Worm (Caenorhabditis elegans) whole organism, L1 larva: ENCODE results near the gene rhr-2.
A peak's percentile ranks its signal among the peaks of the same experiment; 100 is the strongest.

Source experiments
- Y116A8C.19 ChIP-seq: sonication (generic microtip); optimal IDR thresholded peaks from 2 replicates; lab custom pipeline; 2016; ENCODE audit warnings: missing compliant biosample characterization, missing genetic modification characterization, borderline replicate concordance
- aha-1 ChIP-seq: fragments of 150-350 bp; optimal IDR thresholded peaks from 2 replicates; lab custom pipeline; 2014; ENCODE audit warnings: missing biosample characterization, missing genetic modification characterization
- alr-1 ChIP-seq: fragments of 200-800 bp; sonication (Bioruptor generic); optimal IDR thresholded peaks from 2 replicates; lab custom pipeline; 2018; ENCODE audit warnings: borderline replicate concordance, mild to moderate bottlenecking, missing genetic modification characterization, missing compliant biosample characterization
- blmp-1 ChIP-seq: fragments of 150-350 bp; optimal IDR thresholded peaks from 2 replicates; lab custom pipeline; 2014; ENCODE audit warnings: missing biosample characterization, missing genetic modification characterization
- dpl-1 ChIP-seq, 3 experiments: fragments of 150-350 bp in 2 of 3; sonication (generic microtip) in 1 of 3; optimal IDR thresholded peaks; 2 replicates each; lab custom pipeline; 2014 to 2017; ENCODE audit warnings: missing biosample characterization in 3 of 3, missing genetic modification characterization in 3 of 3, missing genetic modification reagents in 3 of 3
- efl-1 ChIP-seq, 4 experiments: fragments of 150-350 bp; optimal IDR thresholded peaks in 3 of 4; peaks in 1 of 4; 1 replicate in 1 of 4; 2 replicates in 3 of 4; lab custom pipeline; 2014; ENCODE audit warnings: missing biosample characterization in 2 of 4, missing genetic modification characterization in 2 of 4, missing genetic modification reagents in 2 of 4
- elt-3 ChIP-seq, 6 experiments: fragments of 150-350 bp in 1 of 6; sonication (generic microtip); optimal IDR thresholded peaks; 2 replicates each; lab custom pipeline; 2017 to 2018; ENCODE audit warnings: missing biosample characterization in 6 of 6, missing genetic modification characterization in 6 of 6, inconsistent platforms in 1 of 6
- fkh-4 ChIP-seq: sonication (generic microtip); optimal IDR thresholded peaks from 2 replicates; lab custom pipeline; 2016; ENCODE audit warnings: missing compliant biosample characterization, missing genetic modification characterization, borderline replicate concordance
- isw-1 ChIP-seq: fragments of 200-800 bp; sonication (Bioruptor generic); IDR thresholded peaks from 2 replicates; pipeline ENCODE4 v1.3.6; 2022; ENCODE audit warnings: missing genetic modification characterization, missing compliant biosample characterization
- jun-1 ChIP-seq: fragments of 150-350 bp; optimal IDR thresholded peaks from 2 replicates; lab custom pipeline; 2014; ENCODE audit warnings: missing biosample characterization, missing genetic modification reagents, missing genetic modification characterization
- lin-14 ChIP-seq: fragments of 200-800 bp; sonication (Bioruptor generic); optimal IDR thresholded peaks from 2 replicates; lab custom pipeline; 2018; ENCODE audit warnings: mild to moderate bottlenecking, missing genetic modification characterization, moderate library complexity, missing compliant biosample characterization
- lin-35 ChIP-seq, 2 experiments: fragments of 150-350 bp; optimal IDR thresholded peaks; 2 replicates each; lab custom pipeline; 2014; ENCODE audit warnings: missing biosample characterization in 2 of 2, missing genetic modification characterization in 2 of 2, missing genetic modification reagents in 2 of 2
- mab-9 ChIP-seq: fragments of 200-800 bp; sonication (Bioruptor generic); IDR thresholded peaks from 2 replicates; pipeline ENCODE4 v1.3.6; 2022; ENCODE audit warnings: missing genetic modification reagents, missing genetic modification characterization, missing compliant biosample characterization
- mef-2 ChIP-seq: fragments of 150-350 bp; optimal IDR thresholded peaks from 2 replicates; lab custom pipeline; 2014; ENCODE audit warnings: missing biosample characterization, missing genetic modification characterization
- mep-1 ChIP-seq: fragments of 150-350 bp; optimal IDR thresholded peaks from 2 replicates; lab custom pipeline; 2014; ENCODE audit warnings: missing biosample characterization, missing genetic modification characterization
- nhr-20 ChIP-seq: sonication (generic microtip); optimal IDR thresholded peaks from 2 replicates; lab custom pipeline; 2016; ENCODE audit warnings: mild to moderate bottlenecking, missing genetic modification characterization, missing compliant biosample characterization
- nhr-47 ChIP-seq: sonication (generic microtip); optimal IDR thresholded peaks from 2 replicates; lab custom pipeline; 2016; ENCODE audit warnings: mild to moderate bottlenecking, missing genetic modification characterization, moderate library complexity, missing compliant biosample characterization
- nhr-71 ChIP-seq: sonication (generic microtip); optimal IDR thresholded peaks from 2 replicates; lab custom pipeline; 2016; ENCODE audit warnings: mild to moderate bottlenecking, missing genetic modification characterization, moderate library complexity, missing compliant biosample characterization
- nhr-84 ChIP-seq: sonication (generic microtip); optimal IDR thresholded peaks from 2 replicates; lab custom pipeline; 2017; ENCODE audit warnings: missing biosample characterization, missing genetic modification characterization
- nhr-85 ChIP-seq: sonication (generic microtip); peaks from one replicate; lab custom pipeline; 2016; ENCODE audit warnings: missing genetic modification characterization, inconsistent platforms, missing compliant biosample characterization
- pag-3 ChIP-seq: sonication (generic microtip); optimal IDR thresholded peaks from 2 replicates; lab custom pipeline; 2017; ENCODE audit warnings: missing genetic modification characterization, mild to moderate bottlenecking, missing compliant biosample characterization, antibody characterized with exemption, borderline replicate concordance; ENCODE audit not compliant: insufficient read depth
- pax-3 ChIP-seq: fragments of 200-800 bp; sonication (Bioruptor generic); optimal IDR thresholded peaks from 2 replicates; lab custom pipeline; 2018; ENCODE audit warnings: mild to moderate bottlenecking, missing genetic modification characterization, moderate library complexity, missing compliant biosample characterization
- snpc-4 ChIP-seq: fragments of 150-350 bp; optimal IDR thresholded peaks from 2 replicates; lab custom pipeline; 2014; ENCODE audit warnings: missing biosample characterization, missing genetic modification characterization
- snu-23 ChIP-seq: sonication (generic microtip); optimal IDR thresholded peaks from 2 replicates; lab custom pipeline; 2016; ENCODE audit warnings: missing genetic modification characterization, missing compliant biosample characterization
- sptf-1 ChIP-seq: fragments of 150-350 bp; optimal IDR thresholded peaks from 2 replicates; lab custom pipeline; 2014; ENCODE audit warnings: missing biosample characterization, missing genetic modification characterization
- unc-130 ChIP-seq: fragments of 150-350 bp; optimal IDR thresholded peaks from 2 replicates; lab custom pipeline; 2017; ENCODE audit warnings: missing biosample characterization, missing genetic modification characterization, inconsistent platforms
- unc-62 ChIP-seq: fragments of 150-350 bp; optimal IDR thresholded peaks from 2 replicates; lab custom pipeline; 2014; ENCODE audit warnings: missing biosample characterization, missing genetic modification reagents, missing genetic modification characterization
- unc-86 ChIP-seq: sonication (generic microtip); optimal IDR thresholded peaks from 2 replicates; lab custom pipeline; 2016; ENCODE audit warnings: missing genetic modification characterization, missing compliant biosample characterization
- unc-98 ChIP-seq: fragments of 200-800 bp; sonication (Bioruptor generic); IDR thresholded peaks from 2 replicates; pipeline ENCODE4 v1.3.6; 2022; ENCODE audit warnings: missing genetic modification characterization, missing compliant biosample characterization

Gene rhr-2

ce11 chrV:11682858-11683257, 47.1 kb downstream of the rhr-2 start (continued):
- TF ChIP-seq fkh-4 (tag; lab: Kevin White, UChicago) (no peak), snu-23 (no peak), unc-86 (tag; lab: Kevin White, UChicago) (no peak), isw-1 (no peak), mef-2 (no peak), nhr-84 (tag; lab: Kevin White, UChicago) (no peak), jun-1 (tag; lab: Kevin White, UChicago) (no peak), nhr-47 (tag; lab: Kevin White, UChicago) (no peak), alr-1 (no peak), Y116A8C.19 (tag; lab: Kevin White, UChicago) (no peak), pag-3 (tag; lab: Kevin White, UChicago) (no peak), mep-1 (tag; lab: Kevin White, UChicago) (no peak), mab-9 (no peak), dpl-1 (GFP tag; optimal IDR thresholded peaks at IDR 0.05; lab: Kevin White, UChicago) (no peak), sptf-1 (tag; lab: Kevin White, UChicago) (no peak), snpc-4 (tag; lab: Kevin White, UChicago) (no peak), aha-1 (tag; lab: Kevin White, UChicago) (no peak), unc-130 (tag; lab: Kevin White, UChicago) (no peak), efl-1 (optimal IDR thresholded peaks at IDR 0.05; lab: Kevin White, UChicago) (no peak), efl-1 (GFP tag; optimal IDR thresholded peaks at IDR 0.05 in 1 of 2; lab: Kevin White, UChicago) (peak in 1 of 2 experiments; percentile 58)

ce11 chrV:11680519-11681203, 49.3 kb downstream of the rhr-2 start:
- peak; percentile 17 for TF ChIP-seq snu-23
- TF ChIP-seq lin-35 (GFP tag; optimal IDR thresholded peaks at IDR 0.05; lab: Kevin White, UChicago): peak in 1 of 2 experiments; percentile 13
- TF ChIP-seq blmp-1: peak; percentile 97
- TF ChIP-seq nhr-20 (tag; lab: Kevin White, UChicago): peak; percentile 28
- peak; percentile 5 for TF ChIP-seq nhr-71 (tag; lab: Kevin White, UChicago)
- peak; percentile 35 for TF ChIP-seq lin-14 (GFP tag; lab: Kevin White, UChicago)
- peak in 3 of 6 experiments; percentile 22 to 49 (median 34) for TF ChIP-seq elt-3 (tag; optimal IDR thresholded peaks at IDR 0.05; lab: Kevin White, UChicago)
- TF ChIP-seq pax-3 (tag; lab: Kevin White, UChicago): no peak
- no peak for TF ChIP-seq unc-98 (GFP tag; lab: Robert Waterston, UW)
- TF ChIP-seq unc-62: no peak
- peak; percentile 73 for TF ChIP-seq nhr-85 (tag; lab: Kevin White, UChicago)
